In the genomic region with DNA sequence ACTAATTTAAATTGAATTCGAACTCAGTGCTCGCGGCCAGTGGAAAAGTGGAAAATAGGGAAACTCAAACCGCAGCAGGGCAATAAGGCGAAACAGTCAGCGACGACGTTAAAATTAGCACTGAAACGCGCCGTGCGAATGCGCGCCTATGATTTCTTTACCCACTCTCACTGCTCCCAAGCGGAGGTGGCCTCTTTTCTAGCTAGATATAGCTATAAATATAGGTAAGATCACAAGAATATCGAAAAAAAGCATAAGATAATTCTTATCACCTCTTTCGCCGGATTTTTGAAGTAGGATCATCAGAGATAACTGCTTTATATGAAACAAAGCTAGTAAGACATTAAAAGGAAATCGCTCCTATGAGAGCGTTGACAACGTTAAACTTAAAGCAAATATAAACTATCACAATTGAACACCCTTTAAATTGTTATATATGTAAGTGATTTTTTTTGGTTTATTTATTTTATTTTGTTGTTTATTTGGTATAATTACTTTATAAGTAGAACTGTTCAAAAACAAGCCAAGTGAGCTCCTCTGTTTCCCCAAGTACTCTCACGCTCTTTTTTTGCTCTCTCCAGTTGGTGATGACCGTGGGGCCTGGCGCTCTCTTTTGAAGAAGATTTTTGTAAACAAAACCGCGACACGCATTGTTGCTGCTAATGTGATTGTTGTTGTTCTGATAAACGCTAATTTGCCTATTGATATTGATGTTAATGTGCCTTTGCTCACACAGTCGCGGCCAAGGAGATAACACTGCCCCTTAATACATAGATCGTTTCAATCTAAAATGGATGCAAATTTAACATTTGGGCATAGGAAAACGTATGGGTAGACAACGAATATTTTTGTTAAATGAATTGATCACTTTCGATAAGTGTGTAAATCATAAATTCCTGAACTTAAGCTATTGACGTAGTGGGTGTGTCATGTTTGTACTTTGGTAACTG, we compare ENCODE assay signal across 1 fruit fly cellular context.
TF ChIP-seq lines count a peak whose summit lies in the region.

A gene (minus strand): TSS at position 124 of the 950 bp plus-strand sequence.

TF ChIP-seq in whole organism, embryonic, 481 proteins besides CTCF, POLR2A, EP300 and RAD21 (continued from another document and continues in another):
- TF ChIP-seq CG31388 (GFP tag; optimal IDR thresholded peaks at IDR 0.05; lab: Kevin White, UChicago) = no peak
- TF ChIP-seq H15 (GFP tag; IDR thresholded peaks at IDR 0.05; lab: Robert Waterston, UW) = peak; percentile 23; the same call in 1 of the 3 replicates
- TF ChIP-seq kah (GFP tag; optimal IDR thresholded peaks at IDR 0.05; lab: Kevin White, UChicago) = no peak
- no peak for TF ChIP-seq ken (GFP tag; IDR thresholded peaks at IDR 0.05; lab: Robert Waterston, UW)
- peak; percentile 66 for TF ChIP-seq seq (GFP tag; IDR thresholded peaks at IDR 0.05; lab: Robert Waterston, UW)
- TF ChIP-seq vfl (GFP tag; optimal IDR thresholded peaks at IDR 0.05; lab: Kevin White, UChicago) = no peak
- TF ChIP-seq CG6272 (GFP tag; IDR thresholded peaks at IDR 0.05; lab: Robert Waterston, UW) = no peak
- TF ChIP-seq CG7839 (tag; optimal IDR thresholded peaks at IDR 0.05; lab: Kevin White, UChicago) = peak; percentile 51
- peak; percentile 66 for TF ChIP-seq CoRest (tag; optimal IDR thresholded peaks at IDR 0.05; lab: Kevin White, UChicago)
- TF ChIP-seq sob (GFP tag; IDR thresholded peaks at IDR 0.05; lab: Robert Waterston, UW) = 0 out of 2 replicates have a peak, but pooled peaks have one; percentile 36
- TF ChIP-seq CG13123 (GFP tag; optimal IDR thresholded peaks at IDR 0.05; lab: Kevin White, UChicago) = no peak
- peak; percentile 42; the same call in 1 of the 2 replicates for TF ChIP-seq ara (GFP tag; IDR thresholded peaks at IDR 0.05; lab: Robert Waterston, UW)
- TF ChIP-seq twi (tag; optimal IDR thresholded peaks at IDR 0.05; lab: Kevin White, UChicago) = no peak
- TF ChIP-seq Xrp1 (GFP tag; IDR thresholded peaks at IDR 0.05; lab: Robert Waterston, UW) = 0 out of 2 replicates have a peak, but pooled peaks have one; percentile 13
- TF ChIP-seq jigr1 (GFP tag; IDR thresholded peaks at IDR 0.05; lab: Robert Waterston, UW) = no peak
- peak; percentile 21 for TF ChIP-seq CG1792 (GFP tag; optimal IDR thresholded peaks at IDR 0.05; lab: Kevin White, UChicago)
- no peak for TF ChIP-seq cad (GFP tag; optimal IDR thresholded peaks at IDR 0.05; lab: Kevin White, UChicago)
- 0 out of 3 replicates have a peak, but pooled peaks have one; percentile 17 for TF ChIP-seq gce (GFP tag; IDR thresholded peaks at IDR 0.05; lab: Robert Waterston, UW)
- TF ChIP-seq CG7556 (GFP tag; optimal IDR thresholded peaks at IDR 0.05; lab: Kevin White, UChicago) = peak; percentile 76
- peak; percentile 50 for TF ChIP-seq CG2120 (GFP tag; optimal IDR thresholded peaks at IDR 0.05; lab: Kevin White, UChicago)
- no peak for TF ChIP-seq Dad (GFP tag; optimal IDR thresholded peaks at IDR 0.05; lab: Kevin White, UChicago)
- no peak for TF ChIP-seq CG4617 (GFP tag; optimal IDR thresholded peaks at IDR 0.05; lab: Kevin White, UChicago; ENCODE audit: borderline replicate concordance)
- TF ChIP-seq CG34422 (GFP tag; IDR thresholded peaks at IDR 0.05; lab: Robert Waterston, UW) = peak; percentile 35; the same call in 1 of the 3 replicates
- TF ChIP-seq MESR4 (GFP tag; optimal IDR thresholded peaks at IDR 0.05; lab: Kevin White, UChicago) = peak; percentile 14
- TF ChIP-seq salm (tag; optimal IDR thresholded peaks at IDR 0.05; lab: Kevin White, UChicago) = no peak
- TF ChIP-seq Fer3 (tag; optimal IDR thresholded peaks at IDR 0.05; lab: Kevin White, UChicago) = no peak
- TF ChIP-seq NK7.1 (GFP tag; optimal IDR thresholded peaks at IDR 0.05; lab: Kevin White, UChicago) = no peak
- TF ChIP-seq CG15011 (GFP tag; optimal IDR thresholded peaks at IDR 0.05; lab: Kevin White, UChicago) = peak; percentile 14
- 0 out of 2 replicates have a peak, but pooled peaks have one; percentile 5 for TF ChIP-seq HLH3B (GFP tag; IDR thresholded peaks at IDR 0.05; lab: Robert Waterston, UW)
- TF ChIP-seq dmrt11E (tag; optimal IDR thresholded peaks at IDR 0.05; lab: Kevin White, UChicago) = no peak
- TF ChIP-seq CG10274 (GFP tag; optimal IDR thresholded peaks at IDR 0.05; lab: Kevin White, UChicago) = no peak
- TF ChIP-seq CG4707 (GFP tag; optimal IDR thresholded peaks at IDR 0.05; lab: Kevin White, UChicago) = peak; percentile 6
- TF ChIP-seq CG9797 (GFP tag; optimal IDR thresholded peaks at IDR 0.05; lab: Kevin White, UChicago) = no peak
- TF ChIP-seq Oaz (GFP tag; IDR thresholded peaks at IDR 0.05; lab: Robert Waterston, UW) = no peak
- TF ChIP-seq nom (GFP tag; optimal IDR thresholded peaks at IDR 0.05; lab: Kevin White, UChicago) = peak; percentile 35
- peak; percentile 24 for TF ChIP-seq Deaf1 (tag; optimal IDR thresholded peaks at IDR 0.05; lab: Kevin White, UChicago)
- no peak for TF ChIP-seq psq (GFP tag; optimal IDR thresholded peaks at IDR 0.05; lab: Kevin White, UChicago)
- TF ChIP-seq Dfd (GFP tag; optimal IDR thresholded peaks at IDR 0.05; lab: Kevin White, UChicago) = no peak
- peak; percentile 4 for TF ChIP-seq B-H2 (GFP tag; optimal IDR thresholded peaks at IDR 0.05; lab: Kevin White, UChicago)
- TF ChIP-seq CG18011 (GFP tag; optimal IDR thresholded peaks at IDR 0.05; lab: Kevin White, UChicago) = no peak
- no peak for TF ChIP-seq h (optimal IDR thresholded peaks at IDR 0.05; lab: Kevin White, UChicago)
- no peak for TF ChIP-seq CG6654 (GFP tag; optimal IDR thresholded peaks at IDR 0.05; lab: Kevin White, UChicago)
- TF ChIP-seq unpg (GFP tag; optimal IDR thresholded peaks at IDR 0.05; lab: Kevin White, UChicago) = peak; percentile 69
- TF ChIP-seq CG2678 (tag; optimal IDR thresholded peaks at IDR 0.05; lab: Kevin White, UChicago) = peak; percentile 64
- peak; percentile 12 for TF ChIP-seq Mes4 (GFP tag; optimal IDR thresholded peaks at IDR 0.05; lab: Kevin White, UChicago)
- peak; percentile 33 for TF ChIP-seq phol (tag; optimal IDR thresholded peaks at IDR 0.05; lab: Kevin White, UChicago)
- peak; percentile 70 for TF ChIP-seq PHDP (tag; optimal IDR thresholded peaks at IDR 0.05; lab: Kevin White, UChicago)
- TF ChIP-seq Jarid2 (GFP tag; optimal IDR thresholded peaks at IDR 0.05; lab: Kevin White, UChicago) = peak; percentile 57
- TF ChIP-seq CG31365 (tag; optimal IDR thresholded peaks at IDR 0.05; lab: Kevin White, UChicago) = peak; percentile 56
- no peak for TF ChIP-seq CG8290 (GFP tag; optimal IDR thresholded peaks at IDR 0.05; lab: Kevin White, UChicago)
- TF ChIP-seq CG8290 (tag; optimal IDR thresholded peaks at IDR 0.05; lab: Kevin White, UChicago) = peak in 1 of 2 experiments; percentile 94
- TF ChIP-seq bbx (GFP tag; IDR thresholded peaks at IDR 0.05; lab: Robert Waterston, UW; ENCODE audit: partially characterized antibody) = no peak
- peak; percentile 52; the same call in 1 of the 2 replicates for TF ChIP-seq CG32767 (GFP tag; IDR thresholded peaks at IDR 0.05; lab: Robert Waterston, UW)
- TF ChIP-seq ERR (GFP tag; optimal IDR thresholded peaks at IDR 0.05; lab: Kevin White, UChicago) = no peak
- no peak for TF ChIP-seq Kr (GFP tag; optimal IDR thresholded peaks at IDR 0.05; lab: Kevin White, UChicago)
- no peak for TF ChIP-seq CG10959 (GFP tag; IDR thresholded peaks at IDR 0.05; lab: Robert Waterston, UW)
- no peak for TF ChIP-seq Doc2 (GFP tag; IDR thresholded peaks at IDR 0.05; lab: Robert Waterston, UW)
- no peak for TF ChIP-seq bigmax (GFP tag; optimal IDR thresholded peaks at IDR 0.05; lab: Kevin White, UChicago)
- no peak for TF ChIP-seq CG14860 (GFP tag; IDR thresholded peaks at IDR 0.05; lab: Robert Waterston, UW; ENCODE audit: partially characterized antibody)
- no peak for TF ChIP-seq prd (optimal IDR thresholded peaks at IDR 0.05; lab: Kevin White, UChicago)
- TF ChIP-seq prd (GFP tag; IDR thresholded peaks at IDR 0.05; lab: Robert Waterston, UW) = peak; percentile 33; the same call in 1 of the 3 replicates
- TF ChIP-seq en (GFP tag; optimal IDR thresholded peaks at IDR 0.05; lab: Kevin White, UChicago) = no peak
- no peak for TF ChIP-seq Antp (GFP tag; optimal IDR thresholded peaks at IDR 0.05; lab: Kevin White, UChicago)
- TF ChIP-seq CG4404 (GFP tag; IDR thresholded peaks at IDR 0.05; lab: Robert Waterston, UW) = no peak
- peak; percentile 10 for TF ChIP-seq Sry-δ (GFP tag; optimal IDR thresholded peaks at IDR 0.05; lab: Kevin White, UChicago)
- TF ChIP-seq peb (GFP tag; IDR thresholded peaks at IDR 0.05; lab: Robert Waterston, UW) = no peak
- TF ChIP-seq CG18764 (GFP tag; optimal IDR thresholded peaks at IDR 0.05; lab: Kevin White, UChicago) = no peak
- no peak for TF ChIP-seq CG15073 (GFP tag; optimal IDR thresholded peaks at IDR 0.05; lab: Kevin White, UChicago)
- peak; percentile 36 for TF ChIP-seq CG1233 (GFP tag; optimal IDR thresholded peaks at IDR 0.05; lab: Kevin White, UChicago)
- TF ChIP-seq amos (GFP tag; IDR thresholded peaks at IDR 0.05; lab: Robert Waterston, UW; ENCODE audit: partially characterized antibody) = no peak; the same call in 1 of the 2 replicates
- peak; percentile 36 for TF ChIP-seq NfI (GFP tag; optimal IDR thresholded peaks at IDR 0.05; lab: Kevin White, UChicago)
- no peak for TF ChIP-seq hb (GFP tag; IDR thresholded peaks at IDR 0.05; lab: Robert Waterston, UW; ENCODE audit: partially characterized antibody)
- TF ChIP-seq CG17328 (GFP tag; IDR thresholded peaks at IDR 0.05; lab: Robert Waterston, UW) = peak; percentile 23; the same call in 1 of the 2 replicates
- no peak for TF ChIP-seq GATAe (GFP tag; conservative IDR thresholded peaks at IDR 0.05; lab: Robert Waterston, UW)
- TF ChIP-seq Trl (optimal IDR thresholded peaks at IDR 0.05; lab: Kevin White, UChicago) = peak; percentile 82 to 92
- no peak for TF ChIP-seq Trl (GFP tag; optimal IDR thresholded peaks at IDR 0.05; lab: Kevin White, UChicago)
- no peak for TF ChIP-seq CG11247 (GFP tag; IDR thresholded peaks at IDR 0.05; lab: Robert Waterston, UW)
- peak; percentile 30 for TF ChIP-seq corto (GFP tag; optimal IDR thresholded peaks at IDR 0.05; lab: Kevin White, UChicago)
- TF ChIP-seq cato (GFP tag; optimal IDR thresholded peaks at IDR 0.05; lab: Kevin White, UChicago; ENCODE audit: borderline replicate concordance) = no peak
- peak; percentile 72 for TF ChIP-seq CG14441 (GFP tag; IDR thresholded peaks at IDR 0.05; lab: Robert Waterston, UW)
- TF ChIP-seq nmo (GFP tag; optimal IDR thresholded peaks at IDR 0.05; lab: Kevin White, UChicago) = peak; percentile 23
- peak in 1 of 2 experiments; percentile 61 for TF ChIP-seq Hr51 (GFP tag; optimal IDR thresholded peaks at IDR 0.05; lab: Kevin White, UChicago)
- no peak for TF ChIP-seq croc (GFP tag; conservative IDR thresholded peaks at IDR 0.05; lab: Robert Waterston, UW)
- peak; percentile 57 for TF ChIP-seq CG11504 (tag; optimal IDR thresholded peaks at IDR 0.05; lab: Kevin White, UChicago)
- peak; percentile 66 for TF ChIP-seq CG3838 (GFP tag; optimal IDR thresholded peaks at IDR 0.05; lab: Kevin White, UChicago)
- TF ChIP-seq nerfin-2 (GFP tag; IDR thresholded peaks at IDR 0.05; lab: Robert Waterston, UW; ENCODE audit: partially characterized antibody) = no peak
- TF ChIP-seq CG7357 (GFP tag; IDR thresholded peaks at IDR 0.05; lab: Robert Waterston, UW) = 0 out of 3 replicates have a peak, but pooled peaks have one; percentile 35
- TF ChIP-seq fru (optimal IDR thresholded peaks at IDR 0.05; lab: Kevin White, UChicago) = no peak
- no peak for TF ChIP-seq ap (GFP tag; IDR thresholded peaks at IDR 0.05; lab: Robert Waterston, UW)
- no peak for TF ChIP-seq Fer2 (tag; optimal IDR thresholded peaks at IDR 0.05; lab: Kevin White, UChicago)
- TF ChIP-seq CG7963 (GFP tag; IDR thresholded peaks at IDR 0.05; lab: Robert Waterston, UW; ENCODE audit: partially characterized antibody) = no peak
- TF ChIP-seq fd96Cb (tag; optimal IDR thresholded peaks at IDR 0.05; lab: Kevin White, UChicago) = peak; percentile 19
- TF ChIP-seq CG14014 (GFP tag; IDR thresholded peaks at IDR 0.05; lab: Robert Waterston, UW) = peak; percentile 78
- 0 out of 2 replicates have a peak, but pooled peaks have one; percentile 10 for TF ChIP-seq sim (GFP tag; IDR thresholded peaks at IDR 0.05; lab: Robert Waterston, UW)
- TF ChIP-seq trh (GFP tag; optimal IDR thresholded peaks at IDR 0.05; lab: Kevin White, UChicago) = no peak
- TF ChIP-seq lov (optimal IDR thresholded peaks at IDR 0.05; lab: Kevin White, UChicago) = no peak
- TF ChIP-seq lov (GFP tag; IDR thresholded peaks at IDR 0.05; lab: Robert Waterston, UW) = peak; percentile 7; the same call in 1 of the 3 replicates
- TF ChIP-seq CG12219 (GFP tag; optimal IDR thresholded peaks at IDR 0.05; lab: Kevin White, UChicago) = peak; percentile 62
- TF ChIP-seq CG11093 (GFP tag; IDR thresholded peaks at IDR 0.05; lab: Robert Waterston, UW) = no peak
- TF ChIP-seq da (GFP tag; optimal IDR thresholded peaks at IDR 0.05; lab: Kevin White, UChicago) = no peak
- peak; percentile 35 for TF ChIP-seq CG13894 (tag; optimal IDR thresholded peaks at IDR 0.05; lab: Kevin White, UChicago)
- no peak for TF ChIP-seq tin (GFP tag; optimal IDR thresholded peaks at IDR 0.05; lab: Kevin White, UChicago)
- no peak for TF ChIP-seq Spps (tag; optimal IDR thresholded peaks at IDR 0.05; lab: Kevin White, UChicago)
- peak; percentile 51 for TF ChIP-seq CG18599 (GFP tag; optimal IDR thresholded peaks at IDR 0.05; lab: Kevin White, UChicago)
- peak; percentile 40 for TF ChIP-seq bcd (GFP tag; optimal IDR thresholded peaks at IDR 0.05; lab: Kevin White, UChicago)
- TF ChIP-seq CG10147 (GFP tag; optimal IDR thresholded peaks at IDR 0.05; lab: Kevin White, UChicago) = peak; percentile 61
- no peak for TF ChIP-seq CG3065 (GFP tag; optimal IDR thresholded peaks at IDR 0.05; lab: Kevin White, UChicago)
- TF ChIP-seq gsb-n (tag; optimal IDR thresholded peaks at IDR 0.05; lab: Kevin White, UChicago) = no peak
- TF ChIP-seq zf30C (GFP tag; optimal IDR thresholded peaks at IDR 0.05; lab: Kevin White, UChicago) = no peak
- peak; percentile 16 for TF ChIP-seq Mad (GFP tag; optimal IDR thresholded peaks at IDR 0.05; lab: Kevin White, UChicago)
- no peak for TF ChIP-seq CG2129 (GFP tag; IDR thresholded peaks at IDR 0.05; lab: Robert Waterston, UW; ENCODE audit: partially characterized antibody)
- no peak for TF ChIP-seq unc-4 (GFP tag; IDR thresholded peaks at IDR 0.05; lab: Robert Waterston, UW; ENCODE audit: partially characterized antibody)
- no peak for TF ChIP-seq gsb (GFP tag; IDR thresholded peaks at IDR 0.05; lab: Robert Waterston, UW)
- peak; percentile 4 for TF ChIP-seq CG4820 (GFP tag; optimal IDR thresholded peaks at IDR 0.05; lab: Kevin White, UChicago)
- TF ChIP-seq Nf-YA (GFP tag; IDR thresholded peaks at IDR 0.05; lab: Robert Waterston, UW) = no peak
- TF ChIP-seq wdn (GFP tag; IDR thresholded peaks at IDR 0.05; lab: Robert Waterston, UW) = peak; percentile 58
- no peak for TF ChIP-seq Six4 (GFP tag; optimal IDR thresholded peaks at IDR 0.05; lab: Kevin White, UChicago)
- TF ChIP-seq hth (optimal IDR thresholded peaks at IDR 0.05; lab: Kevin White, UChicago) = no peak
- no peak for TF ChIP-seq CG10654 (GFP tag; optimal IDR thresholded peaks at IDR 0.05; lab: Kevin White, UChicago)
